Worm (Caenorhabditis elegans) whole organism, L2 larva: ENCODE results near the gene mdt-20.

Experiments used
- C34F6.9 ChIP-seq: fragments of 150-350 bp; optimal IDR thresholded peaks from 2 replicates; lab custom pipeline; 2014; ENCODE audit warnings: missing biosample characterization, missing genetic modification characterization
- aly-2 ChIP-seq: fragments of 150-350 bp; optimal IDR thresholded peaks from 2 replicates; lab custom pipeline; 2014; ENCODE audit warnings: missing biosample characterization, missing genetic modification characterization
- dmd-4 ChIP-seq: sonication (generic microtip); optimal IDR thresholded peaks from 2 replicates; lab custom pipeline; 2017; ENCODE audit warnings: missing biosample characterization, missing genetic modification characterization
- fos-1 ChIP-seq: fragments of 150-350 bp; optimal IDR thresholded peaks from 2 replicates; lab custom pipeline; 2014; ENCODE audit warnings: missing biosample characterization, missing genetic modification characterization
- lsy-2 ChIP-seq, 2 experiments: fragments of 150-350 bp in 1 of 2; sonication (generic microtip) in 1 of 2; optimal IDR thresholded peaks; 2 replicates each; lab custom pipeline; 2014 to 2017; ENCODE audit warnings: missing biosample characterization in 2 of 2, missing genetic modification characterization in 2 of 2
- mab-5 ChIP-seq: fragments of 150-350 bp; optimal IDR thresholded peaks from 2 replicates; lab custom pipeline; 2014; ENCODE audit warnings: missing biosample characterization, missing genetic modification characterization
- mbf-1 ChIP-seq: sonication (generic microtip); optimal IDR thresholded peaks from 2 replicates; lab custom pipeline; 2017; ENCODE audit warnings: missing biosample characterization, missing genetic modification characterization
- nhr-23 ChIP-seq: fragments of 150-350 bp; optimal IDR thresholded peaks from 2 replicates; lab custom pipeline; 2014; ENCODE audit warnings: missing biosample characterization, missing genetic modification reagents, missing genetic modification characterization
- skn-1 ChIP-seq: sonication (generic microtip); optimal IDR thresholded peaks from 2 replicates; lab custom pipeline; 2017; ENCODE audit warnings: missing biosample characterization, missing genetic modification characterization
- snpc-4 ChIP-seq: fragments of 150-350 bp; optimal IDR thresholded peaks from 2 replicates; lab custom pipeline; 2014; ENCODE audit warnings: missing biosample characterization, missing genetic modification characterization
- unc-62 ChIP-seq: fragments of 150-350 bp; optimal IDR thresholded peaks from 2 replicates; lab custom pipeline; 2014; ENCODE audit warnings: missing biosample characterization, missing genetic modification reagents, missing genetic modification characterization
- ztf-4 ChIP-seq: fragments of 150-350 bp; optimal IDR thresholded peaks from 2 replicates; lab custom pipeline; 2014; ENCODE audit warnings: missing biosample characterization, missing genetic modification characterization

- TF ChIP-seq lsy-2 (tag; optimal IDR thresholded peaks at IDR 0.05; lab: Kevin White, UChicago), result no peak
- no peak for TF ChIP-seq C34F6.9
- no peak for TF ChIP-seq mab-5
- TF ChIP-seq fos-1 (tag; lab: Kevin White, UChicago), result no peak
- no peak for TF ChIP-seq aly-2 (tag; lab: Kevin White, UChicago)
- TF ChIP-seq dmd-4 (tag; lab: Kevin White, UChicago), result no peak
- no peak for TF ChIP-seq nhr-23
- no peak for TF ChIP-seq snpc-4 (tag; lab: Kevin White, UChicago)
- no peak for TF ChIP-seq skn-1
- no peak for TF ChIP-seq ztf-4 (tag; lab: Kevin White, UChicago)
- no peak for TF ChIP-seq mbf-1 (tag; lab: Kevin White, UChicago)
- no peak for TF ChIP-seq unc-62 (GFP tag; lab: Kevin White, UChicago)
Measured at ce11 chrIV:1221167-1221566, 33.6 kb downstream of the mdt-20 start, which contains the start of gene W09G12.10.
